Fruit fly (Drosophila melanogaster) whole organism, prepupa: ENCODE results near the gene nes.
A peak's percentile ranks its signal among the peaks of the same experiment; 100 is the strongest.

Experiments
- Blimp-1 ChIP-seq: fragments of 200-800 bp; sonication (Bioruptor generic); optimal IDR thresholded peaks from 3 replicates; lab custom pipeline; 2017; ENCODE audit warnings: missing biosample characterization, missing genetic modification characterization, mild to moderate bottlenecking, moderate library complexity, missing genetic modification reagents
- CG15336 ChIP-seq: fragments of 200-800 bp; sonication (Bioruptor generic); IDR thresholded peaks from 2 replicates; pipeline ENCODE4 v1.3.6; 2022; ENCODE audit warnings: missing biosample characterization, missing genetic modification characterization
- CG1621 ChIP-seq: fragments of 200-800 bp; sonication (Bioruptor generic); optimal IDR thresholded peaks from 3 replicates; lab custom pipeline; 2018; ENCODE audit warnings: missing biosample characterization, mild to moderate bottlenecking, missing genetic modification characterization
- CG3032 ChIP-seq: fragments of 200-800 bp; optimal IDR thresholded peaks from 2 replicates; lab custom pipeline; 2019; ENCODE audit warnings: missing biosample characterization, mild to moderate bottlenecking, missing genetic modification characterization, moderate library complexity
- CG31627 ChIP-seq: fragments of 200-800 bp; sonication (Bioruptor generic); optimal IDR thresholded peaks from 3 replicates; lab custom pipeline; 2016; ENCODE audit warnings: missing biosample characterization, missing genetic modification characterization
- CG34406 ChIP-seq: fragments of 200-800 bp; sonication (Bioruptor generic); optimal IDR thresholded peaks from 3 replicates; lab custom pipeline; 2016; ENCODE audit warnings: missing biosample characterization, missing genetic modification characterization
- CG3919 ChIP-seq: fragments of 200-800 bp; sonication (Bioruptor generic); optimal IDR thresholded peaks from 3 replicates; lab custom pipeline; 2016; ENCODE audit warnings: missing biosample characterization, missing genetic modification characterization
- CG4318 ChIP-seq: fragments of 200-800 bp; sonication (Bioruptor generic); optimal IDR thresholded peaks from 3 replicates; lab custom pipeline; 2017; ENCODE audit warnings: missing biosample characterization, mild to moderate bottlenecking, missing genetic modification characterization
- CG6163 ChIP-seq: fragments of 200-800 bp; sonication (Bioruptor generic); IDR thresholded peaks from 3 replicates; pipeline ENCODE4 v1.3.6; 2022; ENCODE audit warnings: missing biosample characterization, missing genetic modification characterization
- CG6276 ChIP-seq: fragments of 200-800 bp; sonication (Bioruptor generic); optimal IDR thresholded peaks from 2 replicates; lab custom pipeline; 2017; ENCODE audit warnings: missing biosample characterization, mild to moderate bottlenecking, missing genetic modification characterization
- CG6808 ChIP-seq: fragments of 200-800 bp; sonication (Bioruptor generic); optimal IDR thresholded peaks from 3 replicates; lab custom pipeline; 2017; ENCODE audit warnings: missing biosample characterization, missing genetic modification characterization, mild to moderate bottlenecking, moderate library complexity, missing genetic modification reagents
- CG7368 ChIP-seq: fragments of 200-800 bp; sonication (Bioruptor generic); optimal IDR thresholded peaks from 3 replicates; lab custom pipeline; 2016; ENCODE audit warnings: missing biosample characterization, missing genetic modification characterization
- CG8119 ChIP-seq: fragments of 200-800 bp; sonication (Bioruptor generic); IDR thresholded peaks from 3 replicates; pipeline ENCODE4 v1.3.6; 2022; ENCODE audit warnings: missing biosample characterization, missing genetic modification characterization
- CG8319 ChIP-seq: fragments of 200-800 bp; sonication (Bioruptor generic); optimal IDR thresholded peaks from 3 replicates; lab custom pipeline; 2016; ENCODE audit warnings: missing biosample characterization, missing genetic modification characterization
- CG8632 ChIP-seq: fragments of 200-800 bp; sonication (Bioruptor generic); optimal IDR thresholded peaks from 3 replicates; lab custom pipeline; 2016; ENCODE audit warnings: missing biosample characterization, missing genetic modification characterization
- Eip75B ChIP-seq: fragments of 200-800 bp; sonication (Bioruptor generic); optimal IDR thresholded peaks from 3 replicates; lab custom pipeline; 2016; ENCODE audit warnings: missing biosample characterization, missing genetic modification characterization
- Eip78C ChIP-seq: fragments of 200-800 bp; sonication (Bioruptor generic); peaks from one replicate; lab custom pipeline; 2016; ENCODE audit warnings: missing biosample characterization, missing genetic modification characterization
- Eip93F ChIP-seq: fragments of 200-800 bp; sonication (Bioruptor generic); optimal IDR thresholded peaks from 2 replicates; lab custom pipeline; 2016; ENCODE audit warnings: missing biosample characterization, mild to moderate bottlenecking, missing genetic modification characterization
- Hr4 ChIP-seq: fragments of 200-800 bp; sonication (Bioruptor generic); optimal IDR thresholded peaks from 3 replicates; lab custom pipeline; 2016; ENCODE audit warnings: missing biosample characterization, missing genetic modification characterization
- Lpt ChIP-seq: fragments of 200-800 bp; sonication (Bioruptor generic); optimal IDR thresholded peaks from 3 replicates; lab custom pipeline; 2016; ENCODE audit warnings: missing biosample characterization, missing genetic modification characterization
- Met ChIP-seq: fragments of 200-800 bp; sonication (Bioruptor generic); optimal IDR thresholded peaks from 3 replicates; lab custom pipeline; 2016; ENCODE audit warnings: missing biosample characterization, missing genetic modification characterization
- OdsH ChIP-seq: fragments of 200-800 bp; sonication (Bioruptor generic); optimal IDR thresholded peaks from 3 replicates; lab custom pipeline; 2016; ENCODE audit warnings: missing biosample characterization, missing genetic modification characterization
- Smox ChIP-seq: fragments of 200-800 bp; sonication (Bioruptor generic); optimal IDR thresholded peaks from 3 replicates; lab custom pipeline; 2016; ENCODE audit warnings: missing biosample characterization, missing genetic modification characterization
- Sox102F ChIP-seq: fragments of 200-800 bp; sonication (Bioruptor generic); optimal IDR thresholded peaks from 2 replicates; lab custom pipeline; 2016; ENCODE audit warnings: missing biosample characterization, mild to moderate bottlenecking, missing genetic modification characterization
- Sox14 ChIP-seq: fragments of 200-800 bp; sonication (Bioruptor generic); optimal IDR thresholded peaks from 3 replicates; lab custom pipeline; 2016; ENCODE audit warnings: missing biosample characterization, missing genetic modification characterization
- achi ChIP-seq: fragments of 200-800 bp; sonication (Bioruptor generic); optimal IDR thresholded peaks from 3 replicates; lab custom pipeline; 2016; ENCODE audit warnings: missing biosample characterization, missing genetic modification characterization
- acj6 ChIP-seq: fragments of 200-800 bp; sonication (Bioruptor generic); optimal IDR thresholded peaks from 3 replicates; lab custom pipeline; 2016; ENCODE audit warnings: missing biosample characterization, missing genetic modification characterization
- dsx ChIP-seq: fragments of 200-800 bp; optimal IDR thresholded peaks from 3 replicates; lab custom pipeline; 2019; ENCODE audit warnings: missing biosample characterization, mild to moderate bottlenecking, missing genetic modification characterization, moderate library complexity; ENCODE audit not compliant: poor library complexity, severe bottlenecking
- eg ChIP-seq: fragments of 200-800 bp; sonication (Bioruptor generic); IDR thresholded peaks from 3 replicates; pipeline ENCODE4 v1.3.6; 2022; ENCODE audit warnings: missing biosample characterization, missing genetic modification characterization
- fd85E ChIP-seq: fragments of 200-800 bp; sonication (Bioruptor generic); optimal IDR thresholded peaks from 3 replicates; lab custom pipeline; 2016; ENCODE audit warnings: missing biosample characterization, missing genetic modification characterization
- fkh ChIP-seq: fragments of 200-800 bp; sonication (Bioruptor generic); optimal IDR thresholded peaks from 3 replicates; lab custom pipeline; 2017; ENCODE audit warnings: missing biosample characterization, mild to moderate bottlenecking, missing genetic modification characterization, moderate library complexity
- net ChIP-seq: fragments of 200-800 bp; sonication (Bioruptor generic); optimal IDR thresholded peaks from 3 replicates; lab custom pipeline; 2016; ENCODE audit warnings: missing biosample characterization, missing genetic modification characterization
- salr ChIP-seq, 2 experiments: fragments of 200-800 bp; sonication (Bioruptor generic); optimal IDR thresholded peaks; 3 replicates each; lab custom pipeline; 2016 to 2018; ENCODE audit warnings: missing biosample characterization in 2 of 2, missing genetic modification characterization in 2 of 2, mild to moderate bottlenecking in 1 of 2
- spab ChIP-seq: fragments of 200-800 bp; sonication (Bioruptor generic); optimal IDR thresholded peaks from 2 replicates; lab custom pipeline; 2017; ENCODE audit warnings: missing biosample characterization, mild to moderate bottlenecking, missing genetic modification characterization, missing genetic modification reagents
- ss ChIP-seq, 2 experiments: fragments of 200-800 bp; sonication (Bioruptor generic); optimal IDR thresholded peaks; 2 replicates in 1 of 2; 3 replicates in 1 of 2; lab custom pipeline; 2017 to 2018; ENCODE audit warnings: mild to moderate bottlenecking in 2 of 2, missing biosample characterization in 2 of 2, missing genetic modification characterization in 2 of 2, moderate library complexity in 1 of 2
- svp ChIP-seq: fragments of 200-800 bp; sonication (Bioruptor generic); peaks from one replicate; lab custom pipeline; 2016; ENCODE audit warnings: missing biosample characterization, missing genetic modification characterization
- topi ChIP-seq: fragments of 200-800 bp; sonication (Bioruptor generic); optimal IDR thresholded peaks from 3 replicates; lab custom pipeline; 2016; ENCODE audit warnings: missing biosample characterization, missing genetic modification characterization
- vri ChIP-seq: fragments of 200-800 bp; sonication (Bioruptor generic); optimal IDR thresholded peaks from 3 replicates; lab custom pipeline; 2016; ENCODE audit warnings: missing biosample characterization, mild to moderate bottlenecking, missing genetic modification characterization

Gene nes

DNA sequence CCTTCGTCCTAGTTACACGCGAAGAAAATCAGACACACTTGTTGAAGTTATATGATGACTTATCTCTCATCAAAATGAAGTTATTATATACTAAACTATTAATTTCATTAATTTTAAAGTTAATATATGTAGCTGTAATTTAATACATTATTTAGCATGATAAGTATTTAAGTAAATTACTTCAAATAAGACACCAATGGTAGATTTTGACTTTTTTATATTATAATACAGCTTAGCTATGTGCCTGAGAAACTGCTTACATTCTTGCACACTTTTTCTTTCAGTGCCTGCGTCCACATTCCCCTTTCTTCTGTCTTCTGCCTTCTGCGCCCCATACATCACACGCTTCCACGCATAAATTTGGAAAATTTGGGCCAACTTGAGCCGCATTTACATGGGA lies 8.8 kb downstream of the nes start:
- TF ChIP-seq Smox (no peak), Blimp-1 (GFP tag; lab: Kevin White, UChicago) (no peak), Sox14 (no peak), topi (GFP tag; lab: Kevin White, UChicago) (no peak), CG1621 (tag; lab: Kevin White, UChicago) (no peak), Hr4 (GFP tag; lab: Kevin White, UChicago) (no peak), OdsH (no peak)
- TF ChIP-seq, all 60 proteins: peak for 0

DNA sequence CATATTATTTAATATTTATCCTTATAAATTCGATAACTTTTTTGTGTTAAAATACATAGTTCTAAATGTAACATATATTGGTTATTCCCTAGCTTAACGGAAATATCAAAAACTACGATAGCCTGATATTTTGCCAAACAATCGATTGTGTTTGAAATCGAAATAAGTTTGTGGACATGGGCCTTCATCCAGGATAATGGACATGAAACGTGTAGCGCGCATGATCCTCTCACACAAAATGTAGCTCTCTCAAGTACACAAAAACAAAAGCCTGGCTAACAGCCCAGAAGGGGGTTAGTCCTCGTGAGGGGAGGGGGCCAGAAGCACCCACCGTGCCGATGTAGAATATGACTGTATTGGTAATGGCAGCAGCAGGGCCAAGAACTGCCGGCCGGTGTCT lies 22.7 kb downstream of the nes start:
- TF ChIP-seq Met (GFP tag; lab: Kevin White, UChicago) = no peak
- no peak for TF ChIP-seq CG7368 (GFP tag; lab: Kevin White, UChicago)
- TF ChIP-seq CG31627 (GFP tag; lab: Kevin White, UChicago) = no peak
- TF ChIP-seq dsx = no peak
- TF ChIP-seq OdsH = no peak
- no peak for TF ChIP-seq net
- no peak for TF ChIP-seq CG34406 (GFP tag; lab: Kevin White, UChicago)
- TF ChIP-seq CG8319 (GFP tag; lab: Kevin White, UChicago) = no peak
- TF ChIP-seq achi (GFP tag; lab: Kevin White, UChicago) = no peak
- TF ChIP-seq salr (GFP tag; optimal IDR thresholded peaks at IDR 0.05; lab: Kevin White, UChicago) = no peak
- TF ChIP-seq Hr4 (GFP tag; lab: Kevin White, UChicago) = no peak

DNA sequence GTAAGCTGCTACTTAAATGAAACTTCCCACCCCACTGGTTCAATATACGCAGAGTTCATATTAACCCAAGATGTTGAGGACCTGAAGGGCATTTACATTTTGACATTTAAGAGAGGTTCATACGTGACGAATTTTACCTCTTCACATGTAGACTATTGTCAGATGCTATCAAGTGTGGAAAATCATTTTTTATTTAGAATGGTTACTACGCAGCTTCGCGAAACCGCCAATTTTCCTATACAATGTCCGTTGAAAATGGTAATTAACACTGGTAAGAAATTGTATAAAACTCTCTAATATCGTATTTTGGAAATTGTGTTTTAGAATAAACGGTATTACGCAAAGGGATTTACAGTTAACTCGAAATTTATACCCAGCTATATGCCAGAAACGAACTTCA lies 23.9 kb downstream of the nes start:
- TF ChIP-seq ss (GFP tag; optimal IDR thresholded peaks at IDR 0.05; lab: Kevin White, UChicago) = no peak
- TF ChIP-seq fkh (GFP tag; lab: Kevin White, UChicago) = no peak
- no peak for TF ChIP-seq CG3919
- TF ChIP-seq Smox = no peak
- no peak for TF ChIP-seq acj6 (GFP tag; lab: Kevin White, UChicago)
- no peak for TF ChIP-seq Eip75B (GFP tag; lab: Kevin White, UChicago)
- TF ChIP-seq CG4318 = no peak
- no peak for TF ChIP-seq CG6808 (GFP tag; lab: Kevin White, UChicago)
- TF ChIP-seq fd85E (GFP tag; lab: Kevin White, UChicago) = no peak
- TF ChIP-seq achi (GFP tag; lab: Kevin White, UChicago) = no peak
- no peak for TF ChIP-seq CG3032 (tag; lab: Kevin White, UChicago)
- no peak for TF ChIP-seq vri (GFP tag; lab: Kevin White, UChicago)

DNA sequence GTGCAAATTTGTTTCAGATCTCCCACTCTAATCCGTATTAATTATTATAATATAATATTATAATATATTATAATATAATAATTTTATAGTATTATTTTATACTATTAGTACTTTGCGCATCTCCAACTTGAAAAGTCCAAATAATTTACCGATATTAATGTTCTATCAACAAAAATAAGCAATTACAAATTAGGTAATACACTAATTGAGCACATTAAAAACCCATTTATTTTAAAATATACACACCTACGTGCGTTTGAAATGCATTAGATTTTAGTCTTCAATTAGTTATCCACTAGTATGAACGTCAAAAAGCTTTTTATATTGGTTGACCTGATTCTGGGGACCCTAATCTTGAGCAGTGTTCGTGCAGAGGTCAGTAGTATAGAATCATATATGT lies 24.4 kb downstream of the nes start, which contains the start of gene CG33647:
CG33647 (plus strand) TSS at position 301 of the 400 bp plus-strand sequence.
- no peak for TF ChIP-seq fd85E (GFP tag; lab: Kevin White, UChicago)
- no peak for TF ChIP-seq CG6276 (GFP tag; lab: Kevin White, UChicago)
- no peak for TF ChIP-seq CG8632 (GFP tag; lab: Kevin White, UChicago)
- TF ChIP-seq Met (GFP tag; lab: Kevin White, UChicago) = no peak
- TF ChIP-seq Sox102F (GFP tag; lab: Kevin White, UChicago) = no peak
- no peak for TF ChIP-seq Eip93F
- no peak for TF ChIP-seq fkh (GFP tag; lab: Kevin White, UChicago)
- TF ChIP-seq Lpt (GFP tag; lab: Kevin White, UChicago) = no peak
- no peak for TF ChIP-seq spab (GFP tag; lab: Kevin White, UChicago)
- no peak for TF ChIP-seq vri (GFP tag; lab: Kevin White, UChicago)

DNA sequence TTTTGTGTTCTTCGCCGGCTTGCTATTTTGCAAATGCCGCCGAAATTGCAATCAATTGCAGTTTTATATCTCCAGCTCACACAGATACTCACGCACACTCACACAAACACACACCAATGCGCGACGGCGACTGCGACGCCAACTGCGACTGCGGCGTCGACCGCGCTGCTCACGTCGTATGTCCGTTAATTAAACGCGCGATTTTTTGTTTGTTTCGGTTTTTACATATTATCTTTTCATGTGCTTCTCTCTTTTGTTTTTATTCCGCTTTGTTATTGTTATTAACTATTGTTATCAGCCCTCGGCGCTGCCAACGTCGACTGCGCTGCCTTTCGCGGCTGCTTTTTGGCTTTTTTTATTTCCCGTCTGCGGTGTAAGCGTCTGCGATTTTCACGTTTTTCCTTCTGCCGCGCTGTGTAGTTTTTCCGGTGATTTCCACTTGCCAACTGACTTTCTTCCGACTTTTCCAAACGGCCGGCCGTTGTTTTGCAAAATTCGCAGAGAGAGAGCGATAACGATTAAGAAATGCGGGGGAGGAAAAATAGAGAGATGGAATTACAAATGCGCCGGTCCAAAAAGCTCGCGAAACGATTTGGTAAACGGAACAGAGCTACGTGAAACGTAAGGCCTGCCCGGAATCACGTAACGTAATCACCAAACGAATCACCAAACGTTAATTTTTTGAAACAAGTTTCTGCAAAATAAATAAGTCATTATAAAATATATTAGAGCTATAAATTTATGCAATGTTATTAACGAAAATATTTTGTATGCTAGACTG lies 25.4 kb downstream of the nes start, which contains the start of gene fz2:
fz2 (minus strand) TSS at position 452 of the 781 bp plus-strand sequence.
- TF ChIP-seq CG8632 (GFP tag; lab: Kevin White, UChicago) (no peak), CG4318 (no peak), Eip78C (GFP tag; lab: Kevin White, UChicago) (peak; percentile 7), CG15336 (no peak), CG8119 (GFP tag; lab: Robert Waterston, UW) (peak; percentile 25; the same call in 1 of the 3 replicates), eg (0 out of 3 replicates have a peak, but pooled peaks have one; percentile 8), CG6163 (GFP tag; lab: Robert Waterston, UW) (0 out of 3 replicates have a peak, but pooled peaks have one; percentile 15), CG34406 (GFP tag; lab: Kevin White, UChicago) (no peak), svp (GFP tag; lab: Kevin White, UChicago) (no peak)
- TF ChIP-seq, all 60 proteins: peak for 4
